Worm (Caenorhabditis elegans) whole organism, L1 larva: ENCODE data around the gene C30G12.6.

Experiments used
- C16A3.4 ChIP-seq: fragments of 150-350 bp; optimal IDR thresholded peaks from 2 replicates; lab custom pipeline; 2014; ENCODE audit warnings: missing biosample characterization, missing genetic modification characterization
- C34B4.2 ChIP-seq: sonication (generic microtip); optimal IDR thresholded peaks from 2 replicates; lab custom pipeline; 2017; ENCODE audit warnings: mild to moderate bottlenecking, missing genetic modification characterization, missing compliant biosample characterization
- F16B12.6 ChIP-seq: fragments of 150-350 bp; optimal IDR thresholded peaks from 2 replicates; lab custom pipeline; 2014; ENCODE audit warnings: missing biosample characterization, missing genetic modification characterization
- Y116A8C.19 ChIP-seq: sonication (generic microtip); optimal IDR thresholded peaks from 2 replicates; lab custom pipeline; 2016; ENCODE audit warnings: missing compliant biosample characterization, missing genetic modification characterization, borderline replicate concordance
- aha-1 ChIP-seq: fragments of 150-350 bp; optimal IDR thresholded peaks from 2 replicates; lab custom pipeline; 2014; ENCODE audit warnings: missing biosample characterization, missing genetic modification characterization
- ama-1 ChIP-seq: fragments of 150-350 bp; optimal IDR thresholded peaks from 2 replicates; lab custom pipeline; 2014
- blmp-1 ChIP-seq: fragments of 150-350 bp; optimal IDR thresholded peaks from 2 replicates; lab custom pipeline; 2014; ENCODE audit warnings: missing biosample characterization, missing genetic modification characterization
- ceh-8 ChIP-seq: fragments of 200-800 bp; sonication (Bioruptor generic); optimal IDR thresholded peaks from 2 replicates; lab custom pipeline; 2018; ENCODE audit warnings: mild to moderate bottlenecking, missing genetic modification characterization, moderate library complexity, missing compliant biosample characterization
- ceh-82 ChIP-seq, 3 experiments: fragments of 150-350 bp in 1 of 3; sonication (generic microtip) in 2 of 3; optimal IDR thresholded peaks; 2 replicates each; lab custom pipeline; 2014 to 2017; ENCODE audit warnings: missing biosample characterization in 3 of 3, missing genetic modification characterization in 3 of 3
- ceh-88 ChIP-seq: fragments of 200-800 bp; sonication (Bioruptor generic); IDR thresholded peaks from 2 replicates; pipeline ENCODE4 v1.3.6; 2022; ENCODE audit warnings: missing genetic modification characterization, missing compliant biosample characterization
- ceh-90 ChIP-seq: sonication (generic microtip); optimal IDR thresholded peaks from 2 replicates; lab custom pipeline; 2016; ENCODE audit warnings: missing genetic modification characterization, missing compliant biosample characterization
- ces-1 ChIP-seq: fragments of 150-350 bp; optimal IDR thresholded peaks from 2 replicates; lab custom pipeline; 2014; ENCODE audit warnings: missing biosample characterization, missing genetic modification reagents, missing genetic modification characterization
- dpl-1 ChIP-seq, 3 experiments: fragments of 150-350 bp in 2 of 3; sonication (generic microtip) in 1 of 3; optimal IDR thresholded peaks; 2 replicates each; lab custom pipeline; 2014 to 2017; ENCODE audit warnings: missing biosample characterization in 3 of 3, missing genetic modification characterization in 3 of 3, missing genetic modification reagents in 3 of 3
- dsc-1 ChIP-seq: sonication (generic microtip); optimal IDR thresholded peaks from 2 replicates; lab custom pipeline; 2016; ENCODE audit warnings: mild to moderate bottlenecking, missing genetic modification characterization, missing compliant biosample characterization
- fkh-4 ChIP-seq: sonication (generic microtip); optimal IDR thresholded peaks from 2 replicates; lab custom pipeline; 2016; ENCODE audit warnings: missing compliant biosample characterization, missing genetic modification characterization, borderline replicate concordance
- fkh-8 ChIP-seq: sonication (generic microtip); optimal IDR thresholded peaks from 2 replicates; lab custom pipeline; 2016; ENCODE audit warnings: mild to moderate bottlenecking, missing genetic modification characterization, missing compliant biosample characterization
- grh-1 ChIP-seq: fragments of 200-800 bp; sonication (Bioruptor generic); IDR thresholded peaks from 2 replicates; pipeline ENCODE4 v1.3.6; 2022; ENCODE audit warnings: missing genetic modification reagents, missing genetic modification characterization, missing compliant biosample characterization
- hlh-4 ChIP-seq: sonication (generic microtip); optimal IDR thresholded peaks from 2 replicates; lab custom pipeline; 2016; ENCODE audit warnings: mild to moderate bottlenecking, missing genetic modification characterization, missing compliant biosample characterization
- hpl-2 ChIP-seq: fragments of 150-350 bp; optimal IDR thresholded peaks from 2 replicates; lab custom pipeline; 2014; ENCODE audit warnings: missing biosample characterization, missing genetic modification reagents, missing genetic modification characterization
- irx-1 ChIP-seq: sonication (generic microtip); optimal IDR thresholded peaks from 2 replicates; lab custom pipeline; 2016; ENCODE audit warnings: missing genetic modification characterization, missing compliant biosample characterization
- lin-13 ChIP-seq: fragments of 150-350 bp; optimal IDR thresholded peaks from 2 replicates; lab custom pipeline; 2014; ENCODE audit warnings: missing biosample characterization, missing genetic modification reagents, missing genetic modification characterization
- lin-14 ChIP-seq: fragments of 200-800 bp; sonication (Bioruptor generic); optimal IDR thresholded peaks from 2 replicates; lab custom pipeline; 2018; ENCODE audit warnings: mild to moderate bottlenecking, missing genetic modification characterization, moderate library complexity, missing compliant biosample characterization
- lin-15B ChIP-seq: fragments of 150-350 bp; sonication (generic microtip); optimal IDR thresholded peaks from 3 replicates; lab custom pipeline; 2014; ENCODE audit warnings: missing biosample characterization, missing genetic modification characterization
- lin-35 ChIP-seq, 2 experiments: fragments of 150-350 bp; optimal IDR thresholded peaks; 2 replicates each; lab custom pipeline; 2014; ENCODE audit warnings: missing biosample characterization in 2 of 2, missing genetic modification characterization in 2 of 2, missing genetic modification reagents in 2 of 2
- lin-39 ChIP-seq: fragments of 150-350 bp; optimal IDR thresholded peaks from 2 replicates; lab custom pipeline; 2014; ENCODE audit warnings: missing biosample characterization, missing genetic modification reagents, missing genetic modification characterization
- lir-3 ChIP-seq: sonication (generic microtip); optimal IDR thresholded peaks from 2 replicates; lab custom pipeline; 2016; ENCODE audit warnings: mild to moderate bottlenecking, missing genetic modification characterization, moderate library complexity, missing compliant biosample characterization; ENCODE audit not compliant: poor library complexity
- lsy-2 ChIP-seq, 2 experiments: fragments of 150-350 bp; optimal IDR thresholded peaks; 2 replicates each; lab custom pipeline; 2014; ENCODE audit warnings: missing biosample characterization in 2 of 2, missing genetic modification characterization in 2 of 2
- mab-9 ChIP-seq: fragments of 200-800 bp; sonication (Bioruptor generic); IDR thresholded peaks from 2 replicates; pipeline ENCODE4 v1.3.6; 2022; ENCODE audit warnings: missing genetic modification reagents, missing genetic modification characterization, missing compliant biosample characterization
- mef-2 ChIP-seq: fragments of 150-350 bp; optimal IDR thresholded peaks from 2 replicates; lab custom pipeline; 2014; ENCODE audit warnings: missing biosample characterization, missing genetic modification characterization
- nhr-11 ChIP-seq: fragments of 150-350 bp; optimal IDR thresholded peaks from 2 replicates; lab custom pipeline; 2014; ENCODE audit warnings: missing biosample characterization, missing genetic modification characterization
- nhr-12 ChIP-seq: sonication (generic microtip); optimal IDR thresholded peaks from 2 replicates; lab custom pipeline; 2017; ENCODE audit warnings: missing biosample characterization, missing genetic modification characterization
- nhr-28 ChIP-seq: fragments of 150-350 bp; optimal IDR thresholded peaks from 2 replicates; lab custom pipeline; 2014; ENCODE audit warnings: missing biosample characterization, missing genetic modification characterization
- nhr-47 ChIP-seq: sonication (generic microtip); optimal IDR thresholded peaks from 2 replicates; lab custom pipeline; 2016; ENCODE audit warnings: mild to moderate bottlenecking, missing genetic modification characterization, moderate library complexity, missing compliant biosample characterization
- nhr-76 ChIP-seq: sonication (generic microtip); optimal IDR thresholded peaks from 2 replicates; lab custom pipeline; 2017; ENCODE audit warnings: missing biosample characterization, missing genetic modification characterization
- nhr-77 ChIP-seq: fragments of 150-350 bp; optimal IDR thresholded peaks from 2 replicates; lab custom pipeline; 2014; ENCODE audit warnings: missing biosample characterization, missing genetic modification characterization
- nhr-85 ChIP-seq: sonication (generic microtip); peaks from one replicate; lab custom pipeline; 2016; ENCODE audit warnings: missing genetic modification characterization, inconsistent platforms, missing compliant biosample characterization
- nhr-90 ChIP-seq: sonication (generic microtip); optimal IDR thresholded peaks from 2 replicates; lab custom pipeline; 2016; ENCODE audit warnings: mild to moderate bottlenecking, missing genetic modification characterization, missing compliant biosample characterization; ENCODE audit not compliant: poor library complexity
- pqm-1 ChIP-seq: sonication (generic microtip); optimal IDR thresholded peaks from 3 replicates; lab custom pipeline; 2017; ENCODE audit warnings: missing biosample characterization, missing genetic modification characterization
- rnt-1 ChIP-seq: sonication (generic microtip); optimal IDR thresholded peaks from 2 replicates; lab custom pipeline; 2016; ENCODE audit warnings: mild to moderate bottlenecking, missing genetic modification characterization, moderate library complexity, missing compliant biosample characterization
- sox-4 ChIP-seq: sonication (generic microtip); optimal IDR thresholded peaks from 2 replicates; lab custom pipeline; 2016; ENCODE audit warnings: missing genetic modification characterization, missing compliant biosample characterization
- swsn-7 ChIP-seq: sonication (generic microtip); optimal IDR thresholded peaks from 2 replicates; lab custom pipeline; 2016; ENCODE audit warnings: missing genetic modification characterization, missing compliant biosample characterization
- tbx-2 ChIP-seq: sonication (generic microtip); optimal IDR thresholded peaks from 2 replicates; lab custom pipeline; 2016; ENCODE audit warnings: missing genetic modification characterization, missing compliant biosample characterization
- tlp-1 ChIP-seq: fragments of 150-350 bp; optimal IDR thresholded peaks from 2 replicates; lab custom pipeline; 2014; ENCODE audit warnings: missing biosample characterization, missing genetic modification characterization
- unc-130 ChIP-seq: fragments of 150-350 bp; optimal IDR thresholded peaks from 2 replicates; lab custom pipeline; 2017; ENCODE audit warnings: missing biosample characterization, missing genetic modification characterization, inconsistent platforms
- unc-30 ChIP-seq: sonication (generic microtip); optimal IDR thresholded peaks from 2 replicates; lab custom pipeline; 2017; ENCODE audit warnings: missing biosample characterization, missing genetic modification characterization
- unc-86 ChIP-seq: sonication (generic microtip); optimal IDR thresholded peaks from 2 replicates; lab custom pipeline; 2016; ENCODE audit warnings: missing genetic modification characterization, missing compliant biosample characterization
- unc-98 ChIP-seq: fragments of 200-800 bp; sonication (Bioruptor generic); IDR thresholded peaks from 2 replicates; pipeline ENCODE4 v1.3.6; 2022; ENCODE audit warnings: missing genetic modification characterization, missing compliant biosample characterization
- vab-15 ChIP-seq: sonication (generic microtip); optimal IDR thresholded peaks from 2 replicates; lab custom pipeline; 2017; ENCODE audit warnings: missing genotype, mild to moderate bottlenecking, missing genetic modification characterization, missing compliant biosample characterization
- zip-4 ChIP-seq: fragments of 200-800 bp; sonication (Bioruptor generic); optimal IDR thresholded peaks from 2 replicates; lab custom pipeline; 2018; ENCODE audit warnings: mild to moderate bottlenecking, missing genetic modification characterization, moderate library complexity, missing compliant biosample characterization
- ztf-11 ChIP-seq, 2 experiments: sonication (generic microtip); optimal IDR thresholded peaks; 2 replicates each; lab custom pipeline; 2016 to 2017; ENCODE audit warnings: missing genetic modification characterization in 2 of 2, missing biosample characterization in 1 of 2, missing compliant biosample characterization in 1 of 2

C30G12.6 gene

ce11 chrII:7295917-7296316 lies at the start of gene C30G12.6:
TSS of gene C30G12.6 (minus strand) at chrII:7296017.
- no peak for TF ChIP-seq nhr-47 (tag; lab: Kevin White, UChicago)
- peak; percentile 14 for TF ChIP-seq nhr-85 (tag; lab: Kevin White, UChicago)

ce11 chrII:7343668-7344067 lies 47.9 kb upstream of the C30G12.6 start:
- TF ChIP-seq ama-1 (lab: Kevin White, UChicago) (peak; percentile 4), nhr-12 (tag; lab: Kevin White, UChicago) (no peak)

- TF ChIP-seq C34B4.2 (tag; lab: Kevin White, UChicago) (no peak), nhr-76 (no peak), lir-3 (no peak), lin-15B (tag; lab: Kevin White, UChicago) (no peak), swsn-7 (tag; lab: Kevin White, UChicago) (no peak), nhr-77 (no peak), dpl-1 (GFP tag; optimal IDR thresholded peaks at IDR 0.05; lab: Kevin White, UChicago) (peak in 1 of 3 experiments; percentile 13), lsy-2 (tag; optimal IDR thresholded peaks at IDR 0.05; lab: Kevin White, UChicago) (peak in 1 of 2 experiments; percentile 18), unc-98 (GFP tag; lab: Robert Waterston, UW) (no peak), rnt-1 (tag; lab: Kevin White, UChicago) (no peak), nhr-28 (tag; lab: Kevin White, UChicago) (no peak), fkh-8 (no peak), lin-35 (GFP tag; optimal IDR thresholded peaks at IDR 0.05; lab: Kevin White, UChicago) (peak in 1 of 2 experiments; percentile 63), hlh-4 (tag; lab: Kevin White, UChicago) (no peak), unc-130 (tag; lab: Kevin White, UChicago) (peak; percentile 72), irx-1 (tag; lab: Kevin White, UChicago) (no peak), aha-1 (no peak), vab-15 (no peak), ztf-11 (tag; optimal IDR thresholded peaks at IDR 0.05; lab: Kevin White, UChicago) (no peak), blmp-1 (peak; percentile 86), nhr-85 (tag; lab: Kevin White, UChicago) (peak; percentile 94), lin-13 (GFP tag; lab: Kevin White, UChicago) (peak; percentile 39), sox-4 (no peak), fkh-4 (tag; lab: Kevin White, UChicago) (no peak), ceh-82 (tag; optimal IDR thresholded peaks at IDR 0.05; lab: Kevin White, UChicago) (no peak), mef-2 (tag; lab: Kevin White, UChicago) (no peak), zip-4 (GFP tag; lab: Kevin White, UChicago) (no peak), hpl-2 (GFP tag; lab: Kevin White, UChicago) (no peak), dsc-1 (no peak), ces-1 (GFP tag; lab: Kevin White, UChicago) (no peak), ceh-8 (no peak), lin-14 (GFP tag; lab: Kevin White, UChicago) (peak; percentile 50), lin-39 (tag; lab: Kevin White, UChicago) (no peak), tlp-1 (tag; lab: Kevin White, UChicago) (no peak), C16A3.4 (tag; lab: Kevin White, UChicago) (no peak), ceh-88 (GFP tag; lab: Robert Waterston, UW) (no peak), nhr-90 (tag; lab: Kevin White, UChicago) (peak; percentile 65), Y116A8C.19 (tag; lab: Kevin White, UChicago) (no peak), tbx-2 (tag; lab: Kevin White, UChicago) (peak; percentile 65), F16B12.6 (tag; lab: Kevin White, UChicago) (no peak), nhr-11 (tag; lab: Kevin White, UChicago) (no peak), pqm-1 (no peak), grh-1 (GFP tag; lab: Robert Waterston, UW) (0 out of 2 replicates have a peak, but pooled peaks have one; percentile 17), ceh-90 (tag; lab: Kevin White, UChicago) (no peak), unc-86 (no peak), unc-30 (tag; lab: Kevin White, UChicago) (no peak), mab-9 (GFP tag; lab: Robert Waterston, UW) (no peak)
Observed at ce11 chrII:7342884-7343283, 47.1 kb upstream of the C30G12.6 start.
